Worm (Caenorhabditis elegans): ENCODE measurements around the gene pst-1.

DNA sequence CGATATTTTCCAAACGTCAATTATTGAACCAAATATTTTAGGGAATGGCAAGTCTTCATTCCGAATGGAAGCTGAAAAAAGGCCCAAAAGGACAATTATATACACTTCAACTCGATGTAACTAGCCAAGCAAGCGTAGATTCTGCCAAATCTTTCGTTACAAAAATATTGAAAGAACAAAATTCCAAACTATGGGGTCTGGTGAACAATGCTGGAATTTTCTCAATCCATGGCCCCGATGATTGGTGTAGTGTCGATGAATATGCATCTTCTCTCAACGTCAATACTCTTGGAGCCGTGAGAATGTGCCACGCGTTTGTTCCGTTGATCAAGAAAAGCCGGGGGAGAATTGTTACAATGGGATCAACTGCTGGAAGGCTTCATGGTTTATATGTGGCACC, 41.0 kb downstream of the pst-1 start:
- TF ChIP-seq nhr-41 (GFP tag; IDR thresholded peaks at IDR 0.05), result no peak
- no peak for TF ChIP-seq skn-1 (tag; optimal IDR thresholded peaks at IDR 0.05)
- TF ChIP-seq ctbp-1 (GFP tag; IDR thresholded peaks at IDR 0.05), result no peak
- no peak for TF ChIP-seq lin-39 (tag; optimal IDR thresholded peaks at IDR 0.05)
- no peak for TF ChIP-seq ceh-82 (tag; optimal IDR thresholded peaks at IDR 0.05)
- TF ChIP-seq ztf-11 (tag; optimal IDR thresholded peaks at IDR 0.05), result no peak
